Worm (Caenorhabditis elegans) whole organism, L1 larva: Measurements from ENCODE around the gene unc-71.
A peak's percentile ranks its signal among the peaks of the same experiment; 100 is the strongest.

Experiments
- C34B4.2 ChIP-seq: sonication (generic microtip); optimal IDR thresholded peaks from 2 replicates; lab custom pipeline; 2017; ENCODE audit warnings: mild to moderate bottlenecking, missing genetic modification characterization, missing compliant biosample characterization
- aha-1 ChIP-seq: fragments of 150-350 bp; optimal IDR thresholded peaks from 2 replicates; lab custom pipeline; 2014; ENCODE audit warnings: missing biosample characterization, missing genetic modification characterization
- aly-2 ChIP-seq: fragments of 150-350 bp; optimal IDR thresholded peaks from 2 replicates; lab custom pipeline; 2014; ENCODE audit warnings: missing biosample characterization, missing genetic modification characterization
- ama-1 ChIP-seq: fragments of 150-350 bp; optimal IDR thresholded peaks from 2 replicates; lab custom pipeline; 2014
- ceh-90 ChIP-seq: sonication (generic microtip); optimal IDR thresholded peaks from 2 replicates; lab custom pipeline; 2016; ENCODE audit warnings: missing genetic modification characterization, missing compliant biosample characterization
- efl-1 ChIP-seq, 4 experiments: fragments of 150-350 bp; optimal IDR thresholded peaks in 3 of 4; peaks in 1 of 4; 1 replicate in 1 of 4; 2 replicates in 3 of 4; lab custom pipeline; 2014; ENCODE audit warnings: missing biosample characterization in 2 of 4, missing genetic modification characterization in 2 of 4, missing genetic modification reagents in 2 of 4
- egl-13 ChIP-seq: sonication (generic microtip); optimal IDR thresholded peaks from 2 replicates; lab custom pipeline; 2016; ENCODE audit warnings: missing genotype, missing genetic modification reagents, missing genetic modification characterization, missing compliant biosample characterization
- elt-2 ChIP-seq: sonication (generic microtip); optimal IDR thresholded peaks from 2 replicates; lab custom pipeline; 2016; ENCODE audit warnings: missing genetic modification characterization, mild to moderate bottlenecking, inconsistent platforms, missing compliant biosample characterization, missing genetic modification reagents
- fkh-4 ChIP-seq: sonication (generic microtip); optimal IDR thresholded peaks from 2 replicates; lab custom pipeline; 2016; ENCODE audit warnings: missing compliant biosample characterization, missing genetic modification characterization, borderline replicate concordance
- fkh-8 ChIP-seq: sonication (generic microtip); optimal IDR thresholded peaks from 2 replicates; lab custom pipeline; 2016; ENCODE audit warnings: mild to moderate bottlenecking, missing genetic modification characterization, missing compliant biosample characterization
- fos-1 ChIP-seq: fragments of 150-350 bp; optimal IDR thresholded peaks from 2 replicates; lab custom pipeline; 2014; ENCODE audit warnings: missing biosample characterization, missing genetic modification characterization
- hlh-17 ChIP-seq: fragments of 200-800 bp; sonication (Bioruptor generic); optimal IDR thresholded peaks from 2 replicates; lab custom pipeline; 2018; ENCODE audit warnings: missing genetic modification characterization, mild to moderate bottlenecking, missing compliant biosample characterization, moderate library complexity, borderline replicate concordance
- jun-1 ChIP-seq: fragments of 150-350 bp; optimal IDR thresholded peaks from 2 replicates; lab custom pipeline; 2014; ENCODE audit warnings: missing biosample characterization, missing genetic modification reagents, missing genetic modification characterization
- lin-14 ChIP-seq: fragments of 200-800 bp; sonication (Bioruptor generic); optimal IDR thresholded peaks from 2 replicates; lab custom pipeline; 2018; ENCODE audit warnings: mild to moderate bottlenecking, missing genetic modification characterization, moderate library complexity, missing compliant biosample characterization
- lin-35 ChIP-seq, 2 experiments: fragments of 150-350 bp; optimal IDR thresholded peaks; 2 replicates each; lab custom pipeline; 2014; ENCODE audit warnings: missing biosample characterization in 2 of 2, missing genetic modification characterization in 2 of 2, missing genetic modification reagents in 2 of 2
- lsy-2 ChIP-seq, 2 experiments: fragments of 150-350 bp; optimal IDR thresholded peaks; 2 replicates each; lab custom pipeline; 2014; ENCODE audit warnings: missing biosample characterization in 2 of 2, missing genetic modification characterization in 2 of 2
- mdl-1 ChIP-seq, 2 experiments: fragments of 150-350 bp; optimal IDR thresholded peaks; 2 replicates each; lab custom pipeline; 2014 to 2017; ENCODE audit warnings: missing biosample characterization in 2 of 2, missing genetic modification characterization in 2 of 2, inconsistent platforms in 1 of 2
- nhr-71 ChIP-seq: sonication (generic microtip); optimal IDR thresholded peaks from 2 replicates; lab custom pipeline; 2016; ENCODE audit warnings: mild to moderate bottlenecking, missing genetic modification characterization, moderate library complexity, missing compliant biosample characterization
- nhr-77 ChIP-seq: fragments of 150-350 bp; optimal IDR thresholded peaks from 2 replicates; lab custom pipeline; 2014; ENCODE audit warnings: missing biosample characterization, missing genetic modification characterization
- pag-3 ChIP-seq: sonication (generic microtip); optimal IDR thresholded peaks from 2 replicates; lab custom pipeline; 2017; ENCODE audit warnings: missing genetic modification characterization, mild to moderate bottlenecking, missing compliant biosample characterization, antibody characterized with exemption, borderline replicate concordance; ENCODE audit not compliant: insufficient read depth
- pax-3 ChIP-seq: fragments of 200-800 bp; sonication (Bioruptor generic); optimal IDR thresholded peaks from 2 replicates; lab custom pipeline; 2018; ENCODE audit warnings: mild to moderate bottlenecking, missing genetic modification characterization, moderate library complexity, missing compliant biosample characterization
- skn-1 ChIP-seq: fragments of 150-350 bp; optimal IDR thresholded peaks from 2 replicates; lab custom pipeline; 2014; ENCODE audit warnings: missing biosample characterization, missing genetic modification characterization
- sptf-1 ChIP-seq: fragments of 150-350 bp; optimal IDR thresholded peaks from 2 replicates; lab custom pipeline; 2014; ENCODE audit warnings: missing biosample characterization, missing genetic modification characterization
- tbx-2 ChIP-seq: sonication (generic microtip); optimal IDR thresholded peaks from 2 replicates; lab custom pipeline; 2016; ENCODE audit warnings: missing genetic modification characterization, missing compliant biosample characterization
- unc-86 ChIP-seq: sonication (generic microtip); optimal IDR thresholded peaks from 2 replicates; lab custom pipeline; 2016; ENCODE audit warnings: missing genetic modification characterization, missing compliant biosample characterization
- unc-98 ChIP-seq: fragments of 200-800 bp; sonication (Bioruptor generic); IDR thresholded peaks from 2 replicates; pipeline ENCODE4 v1.3.6; 2022; ENCODE audit warnings: missing genetic modification characterization, missing compliant biosample characterization
- vab-15 ChIP-seq: sonication (generic microtip); optimal IDR thresholded peaks from 2 replicates; lab custom pipeline; 2017; ENCODE audit warnings: missing genotype, mild to moderate bottlenecking, missing genetic modification characterization, missing compliant biosample characterization

unc-71 gene

DNA sequence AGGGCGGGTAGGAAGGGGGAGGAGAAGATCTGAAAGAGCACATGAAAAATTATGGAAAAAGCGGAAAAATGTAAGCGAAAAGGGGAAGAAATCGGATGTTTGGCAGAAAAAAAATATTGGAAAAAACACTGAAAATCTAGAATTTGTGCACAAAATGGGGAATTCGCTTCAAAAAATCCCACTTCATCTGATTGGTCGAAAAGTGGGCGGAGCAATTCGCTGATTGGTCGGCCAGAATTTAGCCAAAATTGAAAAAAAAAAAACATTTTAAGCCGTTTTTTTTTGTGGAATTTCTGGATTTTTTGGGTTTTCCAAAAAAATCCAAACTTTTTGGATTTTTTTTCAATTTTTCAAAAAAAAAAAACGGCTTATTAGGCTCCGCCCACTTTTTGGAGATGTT, 29.3 kb upstream of the unc-71 start:
- TF ChIP-seq aha-1 (tag; lab: Kevin White, UChicago) (no peak), pax-3 (tag; lab: Kevin White, UChicago) (no peak), aly-2 (tag; lab: Kevin White, UChicago) (no peak)
- TF ChIP-seq, all 84 proteins: peak for 0

DNA sequence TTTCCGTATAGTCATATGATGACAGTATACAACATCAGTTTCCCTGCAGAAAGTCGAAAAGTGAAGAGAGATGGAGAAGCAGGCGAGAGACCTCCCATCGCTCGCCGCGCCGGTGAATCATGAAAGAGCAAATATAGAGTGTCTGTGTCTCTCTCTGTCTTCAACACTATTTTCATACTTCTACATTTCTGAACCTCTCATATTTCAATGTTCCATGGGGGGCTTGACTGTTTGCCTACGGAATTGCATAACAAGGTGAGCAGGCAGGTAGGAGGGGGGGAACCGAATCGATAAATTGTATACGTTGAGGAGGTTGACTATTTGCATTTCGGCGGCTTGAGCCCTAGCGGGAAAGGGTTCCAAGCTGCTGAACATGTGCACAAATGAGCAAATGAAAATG, 28.3 kb upstream of the unc-71 start:
- TF ChIP-seq lsy-2 (tag; optimal IDR thresholded peaks at IDR 0.05; lab: Kevin White, UChicago) (peak in 1 of 2 experiments; percentile 45), aha-1 (tag; lab: Kevin White, UChicago) (no peak), skn-1 (tag; lab: Kevin White, UChicago) (peak; percentile 37), fos-1 (tag; lab: Kevin White, UChicago) (peak; percentile 28), efl-1 (optimal IDR thresholded peaks at IDR 0.05; lab: Kevin White, UChicago) (peak; percentile 17 to 26), efl-1 (GFP tag; optimal IDR thresholded peaks at IDR 0.05 in 1 of 2; lab: Kevin White, UChicago) (peak in 1 of 2 experiments; percentile 53), pag-3 (tag; lab: Kevin White, UChicago) (no peak), lin-14 (GFP tag; lab: Kevin White, UChicago) (peak; percentile 53), tbx-2 (peak; percentile 8), hlh-17 (GFP tag; lab: Kevin White, UChicago) (no peak), ceh-90 (tag; lab: Kevin White, UChicago) (no peak), nhr-77 (tag; lab: Kevin White, UChicago) (peak; percentile 52), elt-2 (tag; lab: Kevin White, UChicago) (peak; percentile 13), jun-1 (tag; lab: Kevin White, UChicago) (peak; percentile 70), fkh-8 (tag; lab: Kevin White, UChicago) (no peak), lin-35 (GFP tag; optimal IDR thresholded peaks at IDR 0.05; lab: Kevin White, UChicago) (peak in 1 of 2 experiments; percentile 41), unc-98 (no peak), sptf-1 (tag; lab: Kevin White, UChicago) (no peak), nhr-71 (peak; percentile 10)

DNA sequence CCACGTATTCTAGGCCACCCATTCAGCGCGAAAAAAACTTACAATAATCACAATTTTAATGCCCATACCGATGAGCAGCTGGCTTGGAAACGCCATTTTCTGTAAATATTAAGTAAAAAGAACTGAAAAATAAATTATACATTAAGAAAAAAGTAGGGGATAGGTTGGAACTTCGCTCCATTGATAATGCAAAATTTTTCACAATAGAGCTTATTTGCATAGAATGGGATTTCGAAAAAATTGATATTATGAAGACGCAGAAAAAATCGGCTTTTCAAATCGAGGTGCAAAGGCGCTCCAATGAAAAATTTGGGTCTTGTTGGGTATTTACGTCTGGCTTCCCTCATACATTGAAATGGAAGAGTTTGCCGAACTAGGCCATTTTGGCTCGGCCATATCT, 27.0 kb upstream of the unc-71 start, which contains the start of gene Y37D8A.16:
Gene Y37D8A.16, minus strand, starts transcription at position 101 of the 400 bp plus-strand sequence.
- TF ChIP-seq efl-1 (optimal IDR thresholded peaks at IDR 0.05; lab: Kevin White, UChicago), result no peak
- TF ChIP-seq efl-1 (GFP tag; optimal IDR thresholded peaks at IDR 0.05 in 1 of 2; lab: Kevin White, UChicago), result peak in 1 of 2 experiments; percentile 61
- TF ChIP-seq fkh-4 (tag; lab: Kevin White, UChicago), result no peak

DNA sequence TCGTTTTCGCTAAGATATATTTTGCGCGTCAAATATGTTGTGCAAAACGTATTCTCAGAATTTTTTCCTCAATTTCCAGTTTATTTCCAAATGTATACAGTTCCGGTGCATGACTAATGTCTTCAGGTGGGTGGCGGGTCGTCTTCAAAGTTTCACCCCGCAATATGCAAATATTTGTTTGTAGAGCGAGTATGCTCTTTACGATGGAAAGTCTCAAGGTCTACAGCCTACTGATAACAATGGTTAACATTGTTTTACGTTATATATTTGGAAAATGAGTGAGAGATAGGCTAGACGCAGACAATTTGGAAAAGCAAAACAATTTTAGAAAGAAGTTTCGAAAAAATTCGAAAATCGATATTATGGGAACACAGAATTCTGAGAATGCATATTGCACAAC, 26.3 kb upstream of the unc-71 start:
- TF ChIP-seq lin-35 (GFP tag; optimal IDR thresholded peaks at IDR 0.05; lab: Kevin White, UChicago) (peak in 1 of 2 experiments; percentile 3), vab-15 (tag; lab: Kevin White, UChicago) (no peak)

DNA sequence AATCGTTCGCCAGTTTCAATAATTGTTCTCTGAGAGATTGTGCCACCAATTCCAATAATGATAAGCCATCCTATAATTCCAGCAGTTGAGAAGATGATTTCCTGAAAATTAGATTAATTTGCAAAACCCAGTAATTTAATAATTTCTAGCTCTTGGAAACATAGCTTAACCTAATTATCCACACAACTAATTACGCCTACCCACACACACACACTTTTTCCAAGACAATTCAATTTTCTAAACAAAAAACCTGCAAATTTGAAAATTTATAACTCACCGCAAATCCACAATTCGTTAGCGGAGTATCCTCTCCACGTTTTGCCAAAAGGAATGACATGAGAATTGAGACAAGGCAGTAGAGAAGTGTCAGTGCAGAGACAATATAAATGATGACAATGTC, 24.9 kb upstream of the unc-71 start:
- TF ChIP-seq fkh-8 (tag; lab: Kevin White, UChicago), result no peak
- no peak for TF ChIP-seq egl-13 (tag; lab: Kevin White, UChicago)
- peak; percentile 24 for TF ChIP-seq lin-14 (GFP tag; lab: Kevin White, UChicago)
- TF ChIP-seq C34B4.2 (tag; lab: Kevin White, UChicago), result no peak
- no peak for TF ChIP-seq mdl-1 (tag; optimal IDR thresholded peaks at IDR 0.05; lab: Kevin White, UChicago)
- no peak for TF ChIP-seq lin-35 (GFP tag; optimal IDR thresholded peaks at IDR 0.05; lab: Kevin White, UChicago)
- TF ChIP-seq, all 84 proteins: peak for 1

DNA sequence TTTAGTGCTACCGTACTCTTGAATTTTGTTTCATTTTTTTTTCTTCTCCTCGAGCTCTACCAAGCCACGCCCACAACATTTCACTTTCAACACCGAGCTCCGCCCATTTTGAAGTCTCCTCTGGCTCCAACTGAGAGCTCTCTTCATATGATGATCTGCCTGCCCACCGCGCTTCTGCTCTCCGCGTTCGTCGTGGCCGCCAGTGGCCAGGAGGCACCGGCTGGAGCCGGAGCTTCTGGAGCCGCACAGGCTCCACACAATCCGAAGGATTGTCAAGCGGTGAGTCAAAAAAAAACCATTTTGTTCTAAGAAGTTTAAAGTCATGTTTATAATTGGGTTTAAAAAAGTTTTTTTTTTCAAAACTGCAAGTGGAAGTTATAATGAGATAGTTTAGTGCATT, 18.8 kb upstream of the unc-71 start, which contains the start of gene flp-14:
Gene flp-14, plus strand, starts transcription at position 146 of the 400 bp plus-strand sequence.
- no peak for TF ChIP-seq unc-86 (tag; lab: Kevin White, UChicago)
- TF ChIP-seq hlh-17 (GFP tag; lab: Kevin White, UChicago), result no peak
- no peak for TF ChIP-seq ama-1 (lab: Kevin White, UChicago)
- no peak for TF ChIP-seq efl-1 (optimal IDR thresholded peaks at IDR 0.05; lab: Kevin White, UChicago)
- peak in 1 of 2 experiments; percentile 71 for TF ChIP-seq efl-1 (GFP tag; optimal IDR thresholded peaks at IDR 0.05 in 1 of 2; lab: Kevin White, UChicago)
- TF ChIP-seq elt-2 (tag; lab: Kevin White, UChicago), result no peak
